Fruit fly (Drosophila melanogaster): ENCODE results near the gene Trf2.
A peak's percentile ranks its signal among the peaks of the same experiment; 100 is the strongest.

The Trf2 gene

dm6 chrX:8444883-8445572, 36.0 kb downstream of the Trf2 start (continued):
- TF ChIP-seq BtbVII (GFP tag; optimal IDR thresholded peaks at IDR 0.05) (peak; percentile 11), Trl (optimal IDR thresholded peaks at IDR 0.05) (no peak), Trl (GFP tag; optimal IDR thresholded peaks at IDR 0.05) (no peak), Nf-YB (GFP tag; optimal IDR thresholded peaks at IDR 0.05) (peak; percentile 53), CG14441 (GFP tag; IDR thresholded peaks at IDR 0.05) (no peak), CG9727 (GFP tag; optimal IDR thresholded peaks at IDR 0.05) (peak; percentile 84), CkIIα-i1 (GFP tag; IDR thresholded peaks at IDR 0.05) (no peak), Sry-β (GFP tag; optimal IDR thresholded peaks at IDR 0.05) (no peak), rib (GFP tag; IDR thresholded peaks at IDR 0.05) (no peak), pfk (GFP tag; optimal IDR thresholded peaks at IDR 0.05) (no peak), GATAe (GFP tag; conservative IDR thresholded peaks at IDR 0.05) (0 out of 2 replicates have a peak, but pooled peaks have one; percentile 17), CG1529 (GFP tag; optimal IDR thresholded peaks at IDR 0.05) (no peak), CG14667 (GFP tag; IDR thresholded peaks at IDR 0.05) (no peak), bab2 (GFP tag; optimal IDR thresholded peaks at IDR 0.05) (no peak), scrt (GFP tag; optimal IDR thresholded peaks at IDR 0.05) (no peak), pb (GFP tag; optimal IDR thresholded peaks at IDR 0.05) (no peak), CG11093 (GFP tag; IDR thresholded peaks at IDR 0.05) (no peak), Sox102F (GFP tag; optimal IDR thresholded peaks at IDR 0.05) (peak; percentile 72), p53 (GFP tag; optimal IDR thresholded peaks at IDR 0.05) (no peak), Elba2 (GFP tag; optimal IDR thresholded peaks at IDR 0.05) (no peak), phol (tag; optimal IDR thresholded peaks at IDR 0.05) (peak; percentile 85), CG2129 (GFP tag; IDR thresholded peaks at IDR 0.05; ENCODE audit: partially characterized antibody) (no peak), CG4820 (GFP tag; optimal IDR thresholded peaks at IDR 0.05) (peak; percentile 11), CG14050 (GFP tag; IDR thresholded peaks at IDR 0.05) (no peak), CG10979 (tag; optimal IDR thresholded peaks at IDR 0.05) (peak; percentile 86), Pdp1 (GFP tag; optimal IDR thresholded peaks at IDR 0.05) (peak in 1 of 2 experiments; percentile 11), CG7987 (GFP tag; optimal IDR thresholded peaks at IDR 0.05) (no peak), gcm (GFP tag; optimal IDR thresholded peaks at IDR 0.05) (peak; percentile 73), Xbp1 (GFP tag; optimal IDR thresholded peaks at IDR 0.05) (peak; percentile 35), Hmr (GFP tag; optimal IDR thresholded peaks at IDR 0.05) (peak; percentile 46), jing (GFP tag; optimal IDR thresholded peaks at IDR 0.05) (no peak), CG3995 (GFP tag; optimal IDR thresholded peaks at IDR 0.05) (no peak), Hr51 (GFP tag; optimal IDR thresholded peaks at IDR 0.05) (peak in 1 of 2 experiments; percentile 75), ham (GFP tag; IDR thresholded peaks at IDR 0.05) (no peak), CG1024 (GFP tag; IDR thresholded peaks at IDR 0.05) (no peak), CG16779 (GFP tag; IDR thresholded peaks at IDR 0.05) (peak; percentile 17; the same call in 1 of the 2 replicates), stc (GFP tag; IDR thresholded peaks at IDR 0.05) (peak; percentile 65), CG13624 (GFP tag; optimal IDR thresholded peaks at IDR 0.05) (no peak), danr (GFP tag; IDR thresholded peaks at IDR 0.05) (no peak), CG7786 (GFP tag; optimal IDR thresholded peaks at IDR 0.05) (no peak), Dip3 (GFP tag; optimal IDR thresholded peaks at IDR 0.05) (no peak), CG6683 (GFP tag; optimal IDR thresholded peaks at IDR 0.05) (no peak), tup (GFP tag; optimal IDR thresholded peaks at IDR 0.05) (no peak), CG34422 (GFP tag; IDR thresholded peaks at IDR 0.05) (no peak; the same call in 2 of the 3 replicates), CG7271 (tag; optimal IDR thresholded peaks at IDR 0.05) (peak; percentile 23), sim (GFP tag; IDR thresholded peaks at IDR 0.05) (peak; percentile 32; the same call in 1 of the 2 replicates), CG9876 (GFP tag; optimal IDR thresholded peaks at IDR 0.05) (no peak), CG10431 (GFP tag; optimal IDR thresholded peaks at IDR 0.05) (no peak), klu (GFP tag; IDR thresholded peaks at IDR 0.05) (no peak), B-H2 (GFP tag; optimal IDR thresholded peaks at IDR 0.05) (no peak)

All from whole organism, embryonic.